Fruit fly (Drosophila melanogaster) whole organism, embryonic: ENCODE results near the gene bol.

Experiments
- CG10209 ChIP-seq: fragments of 200-800 bp; sonication (Bioruptor generic); optimal IDR thresholded peaks from 3 replicates; lab custom pipeline; 2017; ENCODE audit warnings: missing biosample characterization, mild to moderate bottlenecking, missing genetic modification characterization, missing genetic modification reagents
- CG11695 ChIP-seq: fragments of 200-800 bp; sonication (Bioruptor generic); IDR thresholded peaks from 3 replicates; pipeline ENCODE4 v1.3.6; 2022; ENCODE audit warnings: missing biosample characterization, missing genetic modification characterization
- CG12744 ChIP-seq: fragments of 200-800 bp; sonication (Bioruptor generic); optimal IDR thresholded peaks from 2 replicates; lab custom pipeline; 2016; ENCODE audit warnings: missing biosample characterization, missing genetic modification characterization
- CG12942 ChIP-seq: fragments of 200-800 bp; sonication (Bioruptor generic); optimal IDR thresholded peaks from 3 replicates; lab custom pipeline; 2016; ENCODE audit warnings: missing biosample characterization, missing genetic modification characterization
- CG13894 ChIP-seq: fragments of 200-800 bp; sonication (Bioruptor generic); optimal IDR thresholded peaks from 3 replicates; lab custom pipeline; 2018; ENCODE audit warnings: missing biosample characterization, mild to moderate bottlenecking, missing genetic modification characterization, moderate library complexity
- CG15479 ChIP-seq: fragments of 200-800 bp; sonication (Bioruptor generic); optimal IDR thresholded peaks from 3 replicates; lab custom pipeline; 2019; ENCODE audit warnings: missing biosample characterization, mild to moderate bottlenecking, missing genetic modification characterization, moderate library complexity
- CG16813 ChIP-seq: fragments of 200-800 bp; sonication (Bioruptor generic); IDR thresholded peaks from 3 replicates; pipeline ENCODE4 v1.3.6; 2022; ENCODE audit warnings: missing biosample characterization, missing genetic modification characterization; ENCODE audit not compliant: partially characterized antibody
- CG17186 ChIP-seq: fragments of 200-800 bp; sonication (Bioruptor generic); optimal IDR thresholded peaks from 3 replicates; lab custom pipeline; 2017; ENCODE audit warnings: missing biosample characterization, missing genetic modification reagents, missing genetic modification characterization
- CG17385 ChIP-seq: fragments of 200-800 bp; sonication (Bioruptor generic); optimal IDR thresholded peaks from 3 replicates; lab custom pipeline; 2018; ENCODE audit warnings: missing biosample characterization, mild to moderate bottlenecking, missing genetic modification characterization
- CG17912 ChIP-seq: fragments of 200-800 bp; sonication (Bioruptor generic); optimal IDR thresholded peaks from 2 replicates; lab custom pipeline; 2018; ENCODE audit warnings: missing biosample characterization, mild to moderate bottlenecking, missing genetic modification characterization
- CG2120 ChIP-seq: fragments of 200-800 bp; sonication (Bioruptor generic); optimal IDR thresholded peaks from 3 replicates; lab custom pipeline; 2016; ENCODE audit warnings: missing biosample characterization, missing genetic modification characterization
- CG30431 ChIP-seq: fragments of 200-800 bp; sonication (Bioruptor generic); optimal IDR thresholded peaks from 2 replicates; lab custom pipeline; 2017; ENCODE audit warnings: missing biosample characterization, missing genetic modification characterization
- CG31224 ChIP-seq: fragments of 200-800 bp; sonication (Bioruptor generic); IDR thresholded peaks from 2 replicates; pipeline ENCODE4 v1.3.6; 2022; ENCODE audit warnings: missing biosample characterization, missing genetic modification characterization
- CG31365 ChIP-seq: fragments of 200-800 bp; sonication (Bioruptor generic); optimal IDR thresholded peaks from 2 replicates; lab custom pipeline; 2018; ENCODE audit warnings: missing biosample characterization, mild to moderate bottlenecking, missing genetic modification characterization
- CG3163 ChIP-seq: fragments of 200-800 bp; sonication (Bioruptor generic); optimal IDR thresholded peaks from 3 replicates; lab custom pipeline; 2016; ENCODE audit warnings: missing biosample characterization, missing genetic modification characterization
- CG3726 ChIP-seq: fragments of 200-800 bp; sonication (Bioruptor generic); IDR thresholded peaks from 3 replicates; pipeline ENCODE4, ENCODE4 v1.3.6; 2022; ENCODE audit warnings: missing biosample characterization, missing genetic modification characterization
- CG4360 ChIP-seq: fragments of 200-800 bp; sonication (Bioruptor generic); IDR thresholded peaks from 2 replicates; pipeline ENCODE4 v1.3.6; 2022; ENCODE audit warnings: missing biosample characterization, missing genetic modification characterization
- CG4617 ChIP-seq: fragments of 200-800 bp; sonication (Bioruptor generic); optimal IDR thresholded peaks from 3 replicates; lab custom pipeline; 2016; ENCODE audit warnings: missing biosample characterization, missing genetic modification characterization, borderline replicate concordance
- CG7786 ChIP-seq: fragments of 200-800 bp; sonication (Bioruptor generic); optimal IDR thresholded peaks from 2 replicates; lab custom pipeline; 2016; ENCODE audit warnings: missing biosample characterization, missing genetic modification characterization
- CG8388 ChIP-seq: fragments of 200-800 bp; sonication (Bioruptor generic); optimal IDR thresholded peaks from 2 replicates; lab custom pipeline; 2019; ENCODE audit warnings: missing biosample characterization, mild to moderate bottlenecking, missing genetic modification characterization, moderate library complexity
- CG9876 ChIP-seq: fragments of 200-800 bp; sonication (Bioruptor generic); optimal IDR thresholded peaks from 2 replicates; lab custom pipeline; 2016; ENCODE audit warnings: missing biosample characterization, missing genetic modification characterization
- D19B ChIP-seq: fragments of 200-800 bp; sonication (Bioruptor generic); optimal IDR thresholded peaks from 2 replicates; lab custom pipeline; 2017; ENCODE audit warnings: missing biosample characterization, mild to moderate bottlenecking, missing genetic modification characterization
- Dad ChIP-seq: fragments of 200-800 bp; sonication (Bioruptor generic); optimal IDR thresholded peaks from 3 replicates; lab custom pipeline; 2016; ENCODE audit warnings: missing biosample characterization, missing genetic modification characterization
- Dll ChIP-seq: fragments of 200-800 bp; sonication (Bioruptor generic); IDR thresholded peaks from 4 replicates; pipeline ENCODE4 v1.3.6; 2022; ENCODE audit warnings: missing biosample characterization, missing genetic modification characterization; ENCODE audit not compliant: partially characterized antibody
- E2f1 ChIP-seq: fragments of 200-800 bp; sonication (Bioruptor generic); IDR thresholded peaks from 2 replicates; pipeline ENCODE4 v1.3.6; 2022; ENCODE audit warnings: missing biosample characterization, missing genetic modification characterization
- Fer1 ChIP-seq: fragments of 200-800 bp; sonication (Bioruptor generic); optimal IDR thresholded peaks from 2 replicates; lab custom pipeline; 2017; ENCODE audit warnings: missing biosample characterization, mild to moderate bottlenecking, missing genetic modification characterization
- Gug ChIP-seq: fragments of 200-800 bp; sonication (Bioruptor generic); IDR thresholded peaks from 4 replicates; pipeline ENCODE4 v1.3.6; 2022; ENCODE audit warnings: missing biosample characterization, missing genetic modification characterization
- HLHmδ ChIP-seq: fragments of 200-800 bp; sonication (Bioruptor generic); optimal IDR thresholded peaks from 2 replicates; lab custom pipeline; 2018; ENCODE audit warnings: missing biosample characterization, mild to moderate bottlenecking, missing genetic modification characterization, moderate library complexity
- Max ChIP-seq: fragments of 200-800 bp; sonication (Bioruptor generic); optimal IDR thresholded peaks from 2 replicates; lab custom pipeline; 2016; ENCODE audit warnings: missing biosample characterization, mild to moderate bottlenecking, missing genetic modification characterization
- Sry-δ ChIP-seq: fragments of 200-800 bp; sonication (Bioruptor generic); optimal IDR thresholded peaks from 2 replicates; lab custom pipeline; 2016; ENCODE audit warnings: missing biosample characterization, missing genetic modification characterization
- Ssrp ChIP-seq: fragments of 200-800 bp; sonication (Bioruptor generic); optimal IDR thresholded peaks from 2 replicates; lab custom pipeline; 2018; ENCODE audit warnings: missing biosample characterization, mild to moderate bottlenecking, missing genetic modification characterization, moderate library complexity
- Xbp1 ChIP-seq: fragments of 200-800 bp; sonication (Bioruptor generic); optimal IDR thresholded peaks from 3 replicates; lab custom pipeline; 2016; ENCODE audit warnings: missing biosample characterization, mild to moderate bottlenecking, missing genetic modification characterization
- cato ChIP-seq: fragments of 200-800 bp; sonication (Bioruptor generic); optimal IDR thresholded peaks from 2 replicates; lab custom pipeline; 2016; ENCODE audit warnings: missing biosample characterization, missing genetic modification characterization, borderline replicate concordance
- chn ChIP-seq: fragments of 200-800 bp; sonication (Bioruptor generic); optimal IDR thresholded peaks from 2 replicates; lab custom pipeline; 2016; ENCODE audit warnings: missing biosample characterization, missing genetic modification characterization
- corto ChIP-seq: fragments of 200-800 bp; sonication (Bioruptor generic); optimal IDR thresholded peaks from 2 replicates; lab custom pipeline; 2016; ENCODE audit warnings: missing biosample characterization, mild to moderate bottlenecking, missing genetic modification characterization, moderate library complexity
- dati ChIP-seq: fragments of 200-800 bp; sonication (Bioruptor generic); IDR thresholded peaks from 2 replicates; pipeline ENCODE4 v1.3.6; 2022; ENCODE audit warnings: missing biosample characterization, missing genetic modification characterization
- ems ChIP-seq: fragments of 200-800 bp; sonication (Bioruptor generic); optimal IDR thresholded peaks from 3 replicates; lab custom pipeline; 2016; ENCODE audit warnings: missing biosample characterization, missing genetic modification characterization
- eyg ChIP-seq: fragments of 200-800 bp; sonication (Bioruptor generic); optimal IDR thresholded peaks from 3 replicates; lab custom pipeline; 2016; ENCODE audit warnings: missing biosample characterization, missing genetic modification characterization
- fu2 ChIP-seq: fragments of 200-800 bp; sonication (Bioruptor generic); optimal IDR thresholded peaks from 2 replicates; lab custom pipeline; 2016; ENCODE audit warnings: missing biosample characterization, missing genetic modification characterization
- gem ChIP-seq: fragments of 200-800 bp; sonication (Bioruptor generic); optimal IDR thresholded peaks from 2 replicates; lab custom pipeline; 2019; ENCODE audit warnings: missing biosample characterization, mild to moderate bottlenecking, missing genetic modification characterization, moderate library complexity
- gro ChIP-seq: fragments of 200-800 bp; sonication (Bioruptor generic); optimal IDR thresholded peaks from 2 replicates; lab custom pipeline; 2016; ENCODE audit warnings: missing biosample characterization, missing genetic modification characterization
- gsb ChIP-seq: fragments of 200-800 bp; sonication (Bioruptor generic); IDR thresholded peaks from 2 replicates; pipeline ENCODE4 v1.3.6; 2022; ENCODE audit warnings: missing biosample characterization, missing genetic modification characterization
- kah ChIP-seq: fragments of 200-800 bp; sonication (Bioruptor generic); optimal IDR thresholded peaks from 2 replicates; lab custom pipeline; 2018; ENCODE audit warnings: missing biosample characterization, mild to moderate bottlenecking, missing genetic modification characterization
- kay ChIP-seq: fragments of 200-800 bp; sonication (Bioruptor generic); optimal IDR thresholded peaks from 2 replicates; lab custom pipeline; 2016; ENCODE audit warnings: missing biosample characterization, missing genetic modification characterization
- salm ChIP-seq: fragments of 200-800 bp; sonication (Bioruptor generic); optimal IDR thresholded peaks from 2 replicates; lab custom pipeline; 2018; ENCODE audit warnings: missing biosample characterization, mild to moderate bottlenecking, missing genetic modification characterization
- slou ChIP-seq: fragments of 200-800 bp; sonication (Bioruptor generic); optimal IDR thresholded peaks from 3 replicates; lab custom pipeline; 2016; ENCODE audit warnings: missing biosample characterization, missing genetic modification characterization
- sug ChIP-seq: fragments of 200-800 bp; optimal IDR thresholded peaks from 2 replicates; lab custom pipeline; 2019; ENCODE audit warnings: missing biosample characterization, mild to moderate bottlenecking, missing genetic modification characterization, moderate library complexity
- trem ChIP-seq: fragments of 200-800 bp; optimal IDR thresholded peaks from 3 replicates; lab custom pipeline; 2019; ENCODE audit warnings: missing biosample characterization, mild to moderate bottlenecking, missing genetic modification characterization, moderate library complexity
- tx ChIP-seq: fragments of 200-800 bp; sonication (Bioruptor generic); optimal IDR thresholded peaks from 2 replicates; lab custom pipeline; 2016; ENCODE audit warnings: missing biosample characterization, missing genetic modification characterization

Gene bol

dm6 chr3L:9127690-9128458, 6.3 kb downstream of the bol start (continued):
- TF ChIP-seq CG3163 (GFP tag; lab: Kevin White, UChicago) (peak; percentile 67), CG17385 (peak; percentile 48), CG17912 (GFP tag; lab: Kevin White, UChicago) (no peak), CG30431 (peak; percentile 15), CG3726 (GFP tag; lab: Robert Waterston, UW) (0 out of 3 replicates have a peak, but pooled peaks have one; percentile 41), CG7786 (GFP tag; lab: Kevin White, UChicago) (peak; percentile 68), CG4617 (GFP tag; lab: Kevin White, UChicago) (no peak), CG11695 (GFP tag; lab: Robert Waterston, UW) (peak; percentile 53; the same call in 2 of the 3 replicates), Dll (GFP tag; lab: Robert Waterston, UW) (no peak), Sry-δ (peak; percentile 2), gsb (GFP tag; lab: Robert Waterston, UW) (no peak), CG2120 (GFP tag; lab: Kevin White, UChicago) (peak; percentile 76), salm (tag; lab: Kevin White, UChicago) (no peak), Ssrp (peak; percentile 42), sug (no peak), dati (GFP tag; lab: Robert Waterston, UW) (no peak), CG13894 (tag; lab: Kevin White, UChicago) (peak; percentile 32), CG12744 (GFP tag; lab: Kevin White, UChicago) (no peak), E2f1 (GFP tag; lab: Robert Waterston, UW) (peak; percentile 38; the same call in 1 of the 2 replicates), Gug (GFP tag; lab: Robert Waterston, UW) (peak; percentile 27; the same call in 1 of the 4 replicates), CG17186 (no peak), CG10209 (GFP tag; lab: Kevin White, UChicago) (peak; percentile 51), CG9876 (GFP tag; lab: Kevin White, UChicago) (peak; percentile 56), gem (peak; percentile 71), CG4360 (GFP tag; lab: Robert Waterston, UW) (no peak), trem (no peak), tx (GFP tag; lab: Kevin White, UChicago) (peak; percentile 30), ems (GFP tag; lab: Kevin White, UChicago) (peak; percentile 33), HLHmδ (no peak), gro (GFP tag; lab: Kevin White, UChicago) (peak; percentile 58), Xbp1 (GFP tag; lab: Kevin White, UChicago) (peak; percentile 49), CG8388 (GFP tag; lab: Kevin White, UChicago) (peak; percentile 32), Fer1 (peak; percentile 72), CG15479 (GFP tag; lab: Kevin White, UChicago) (no peak), D19B (peak; percentile 14), fu2 (GFP tag; lab: Kevin White, UChicago) (peak; percentile 35), CG16813 (GFP tag; lab: Robert Waterston, UW) (no peak), CG12942 (peak; percentile 2), corto (no peak), eyg (peak; percentile 32), CG31365 (tag; lab: Kevin White, UChicago) (no peak), kah (no peak), CG31224 (GFP tag; lab: Robert Waterston, UW) (0 out of 2 replicates have a peak, but pooled peaks have one; percentile 15), Max (peak; percentile 26), slou (GFP tag; lab: Kevin White, UChicago) (peak; percentile 8), Dad (peak; percentile 24), cato (GFP tag; lab: Kevin White, UChicago) (no peak), kay (no peak), chn (GFP tag; lab: Kevin White, UChicago) (peak; percentile 34)
